Fruit fly (Drosophila melanogaster): ENCODE data around the gene Cad86C.

Cad86C gene

dm6 chr3R:10868427-10868962 is 41.6 kb downstream of the Cad86C start, which contains the start of the genes SelR and Tsp86D (continued):
- no peak for TF ChIP-seq sim (GFP tag; IDR thresholded peaks at IDR 0.05)
- TF ChIP-seq Trl (optimal IDR thresholded peaks at IDR 0.05), result no peak
- TF ChIP-seq Trl (GFP tag; optimal IDR thresholded peaks at IDR 0.05), result no peak
- TF ChIP-seq CG4404 (GFP tag; IDR thresholded peaks at IDR 0.05), result no peak
- no peak for TF ChIP-seq CG10274 (GFP tag; optimal IDR thresholded peaks at IDR 0.05)
- no peak for TF ChIP-seq CG6272 (GFP tag; IDR thresholded peaks at IDR 0.05)
- 0 out of 4 replicates have a peak, but pooled peaks have one; percentile 50 for TF ChIP-seq chinmo (GFP tag; IDR thresholded peaks at IDR 0.05; ENCODE audit: partially characterized antibody)
- TF ChIP-seq CG12155 (GFP tag; optimal IDR thresholded peaks at IDR 0.05), result no peak
- no peak for TF ChIP-seq nerfin-2 (GFP tag; IDR thresholded peaks at IDR 0.05; ENCODE audit: partially characterized antibody)
- no peak for TF ChIP-seq danr (GFP tag; IDR thresholded peaks at IDR 0.05)
- peak; percentile 84 for TF ChIP-seq B-H2 (GFP tag; optimal IDR thresholded peaks at IDR 0.05)
- peak; percentile 61 for TF ChIP-seq hkb (optimal IDR thresholded peaks at IDR 0.05)
- no peak for TF ChIP-seq hkb (GFP tag; IDR thresholded peaks at IDR 0.05)
- peak; percentile 64; the same call in 2 of the 3 replicates for TF ChIP-seq CG6791 (GFP tag; IDR thresholded peaks at IDR 0.05; ENCODE audit: partially characterized antibody)
- TF ChIP-seq row (GFP tag; IDR thresholded peaks at IDR 0.05), result peak; percentile 13; the same call in 1 of the 3 replicates
- TF ChIP-seq Ets97D (GFP tag; optimal IDR thresholded peaks at IDR 0.05), result peak; percentile 69
- TF ChIP-seq ara (GFP tag; IDR thresholded peaks at IDR 0.05), result no peak
- TF ChIP-seq CG7556 (GFP tag; optimal IDR thresholded peaks at IDR 0.05), result no peak
- TF ChIP-seq Antp (GFP tag; optimal IDR thresholded peaks at IDR 0.05), result peak; percentile 17
- TF ChIP-seq CG18619 (GFP tag; optimal IDR thresholded peaks at IDR 0.05), result no peak
- TF ChIP-seq H2.0 (GFP tag; IDR thresholded peaks at IDR 0.05), result no peak
- no peak for TF ChIP-seq Blimp-1 (GFP tag; optimal IDR thresholded peaks at IDR 0.05)
- TF ChIP-seq CG9609 (GFP tag; optimal IDR thresholded peaks at IDR 0.05), result no peak
- peak; percentile 67 for TF ChIP-seq CG10543 (GFP tag; optimal IDR thresholded peaks at IDR 0.05)
- no peak for TF ChIP-seq mld (GFP tag; IDR thresholded peaks at IDR 0.05; ENCODE audit: partially characterized antibody)
- no peak for TF ChIP-seq ap (GFP tag; IDR thresholded peaks at IDR 0.05)
- TF ChIP-seq Hr51 (GFP tag; optimal IDR thresholded peaks at IDR 0.05), result peak in 1 of 2 experiments; percentile 32
- TF ChIP-seq CG11085 (GFP tag; IDR thresholded peaks at IDR 0.05), result no peak
- TF ChIP-seq CG3163 (GFP tag; optimal IDR thresholded peaks at IDR 0.05), result no peak
- peak; percentile 36 for TF ChIP-seq Dp (GFP tag; optimal IDR thresholded peaks at IDR 0.05)
- no peak for TF ChIP-seq CG10366 (GFP tag; IDR thresholded peaks at IDR 0.05)
- peak; percentile 40; the same call in 2 of the 3 replicates for TF ChIP-seq Doc3 (GFP tag; IDR thresholded peaks at IDR 0.05; ENCODE audit: partially characterized antibody)
- peak; percentile 37 for TF ChIP-seq CG12219 (GFP tag; optimal IDR thresholded peaks at IDR 0.05)
- peak; percentile 21; the same call in 1 of the 2 replicates for TF ChIP-seq Ptx1 (GFP tag; IDR thresholded peaks at IDR 0.05)
- TF ChIP-seq CG1233 (GFP tag; optimal IDR thresholded peaks at IDR 0.05), result peak; percentile 48
- peak; percentile 52 for TF ChIP-seq tap (tag; optimal IDR thresholded peaks at IDR 0.05)
- TF ChIP-seq pan (optimal IDR thresholded peaks at IDR 0.05), result no peak
- TF ChIP-seq pan (GFP tag; optimal IDR thresholded peaks at IDR 0.05 in 1 of 2, IDR thresholded peaks at IDR 0.05 in 1 of 2), result no peak
- peak; percentile 87 for TF ChIP-seq CG15514 (GFP tag; optimal IDR thresholded peaks at IDR 0.05)
- TF ChIP-seq slbo (GFP tag; IDR thresholded peaks at IDR 0.05), result no peak
- no peak for TF ChIP-seq btn (GFP tag; optimal IDR thresholded peaks at IDR 0.05)
- TF ChIP-seq CG30431 (GFP tag; optimal IDR thresholded peaks at IDR 0.05), result no peak
- peak; percentile 40 for TF ChIP-seq unpg (GFP tag; optimal IDR thresholded peaks at IDR 0.05)
- peak; percentile 75 for TF ChIP-seq Dll (GFP tag; IDR thresholded peaks at IDR 0.05; ENCODE audit: partially characterized antibody)
- TF ChIP-seq BtbVII (GFP tag; optimal IDR thresholded peaks at IDR 0.05), result peak; percentile 67
- peak; percentile 89 for TF ChIP-seq CG34376 (GFP tag; optimal IDR thresholded peaks at IDR 0.05)
- no peak for TF ChIP-seq Camta (GFP tag; optimal IDR thresholded peaks at IDR 0.05)
- TF ChIP-seq CG30403 (GFP tag; optimal IDR thresholded peaks at IDR 0.05), result no peak
- TF ChIP-seq Dip2 (GFP tag; IDR thresholded peaks at IDR 0.05), result no peak
- peak; percentile 80 for TF ChIP-seq CG12299 (tag; optimal IDR thresholded peaks at IDR 0.05)
- TF ChIP-seq CG6654 (GFP tag; optimal IDR thresholded peaks at IDR 0.05), result no peak
